2 fruit fly cellular contexts compared by ENCODE assay signal in the genomic region with DNA sequence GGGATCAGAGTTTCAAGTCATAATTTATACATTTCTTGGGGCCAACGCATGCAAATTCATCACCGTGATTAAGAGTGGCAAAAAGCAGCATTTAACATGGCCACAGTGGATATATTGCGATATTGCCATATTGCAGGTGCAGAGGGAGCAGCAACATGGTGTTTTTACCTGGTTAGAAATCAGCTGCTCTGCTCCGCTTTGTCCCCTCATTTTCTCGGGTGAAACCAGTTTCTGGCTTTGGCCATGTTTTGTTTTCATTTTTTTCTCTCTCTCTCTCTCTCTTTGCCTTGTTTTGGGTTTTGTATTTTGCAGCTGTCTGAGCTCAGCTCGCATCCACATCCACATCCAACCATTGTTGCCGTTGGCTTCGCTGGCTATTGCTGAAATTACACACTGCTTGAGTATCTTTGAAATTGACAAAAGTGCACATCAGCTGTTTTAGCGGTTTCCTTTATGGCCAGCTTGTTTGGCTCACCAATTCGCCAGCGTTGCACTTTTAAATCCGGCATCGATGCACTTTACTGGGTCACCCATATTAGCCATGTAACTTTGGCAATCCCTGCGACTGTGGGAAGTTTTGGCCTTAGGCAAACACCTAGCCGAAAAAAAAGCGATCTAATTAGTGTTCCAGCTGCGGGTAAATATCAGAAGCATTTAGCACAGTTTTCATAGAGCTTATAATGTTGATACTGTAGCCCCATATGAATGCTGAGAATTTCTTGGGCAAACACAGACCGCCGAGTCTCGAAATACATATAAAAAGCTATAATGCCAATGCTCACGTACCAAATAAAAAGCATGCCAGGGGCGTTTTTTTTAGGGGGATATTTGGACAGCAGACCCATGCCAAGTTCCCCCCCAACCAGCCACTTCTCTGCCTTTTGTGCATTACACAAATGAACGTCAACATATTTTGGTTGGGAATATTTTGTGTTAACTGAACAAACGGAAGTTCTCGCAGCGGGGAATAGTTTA.
TF ChIP-seq lines count a peak whose summit lies in the region.

No protein-coding gene starts in this region.

TF ChIP-seq in whole organism, embryonic, 481 proteins besides CTCF, POLR2A, EP300 and RAD21 (continued from another document and continues in another):
- no peak for TF ChIP-seq CG11398 (GFP tag; optimal IDR thresholded peaks at IDR 0.05; lab: Kevin White, UChicago)
- no peak for TF ChIP-seq Gug (GFP tag; IDR thresholded peaks at IDR 0.05; lab: Robert Waterston, UW)
- TF ChIP-seq CG17385 (GFP tag; optimal IDR thresholded peaks at IDR 0.05; lab: Kevin White, UChicago), result no peak
- no peak for TF ChIP-seq Stat92E (GFP tag; optimal IDR thresholded peaks at IDR 0.05; lab: Kevin White, UChicago)
- no peak for TF ChIP-seq nerfin-2 (GFP tag; IDR thresholded peaks at IDR 0.05; lab: Robert Waterston, UW; ENCODE audit: partially characterized antibody)
- TF ChIP-seq emc (GFP tag; optimal IDR thresholded peaks at IDR 0.05; lab: Kevin White, UChicago), result no peak
- TF ChIP-seq gce (GFP tag; IDR thresholded peaks at IDR 0.05; lab: Robert Waterston, UW), result no peak
- no peak for TF ChIP-seq cg (GFP tag; optimal IDR thresholded peaks at IDR 0.05; lab: Kevin White, UChicago)
- TF ChIP-seq ase (GFP tag; IDR thresholded peaks at IDR 0.05; lab: Robert Waterston, UW), result 0 out of 3 replicates have a peak, but pooled peaks have one; percentile 12
- no peak for TF ChIP-seq dpn (GFP tag; optimal IDR thresholded peaks at IDR 0.05; lab: Kevin White, UChicago)
- TF ChIP-seq Trl (optimal IDR thresholded peaks at IDR 0.05; lab: Kevin White, UChicago), result peak; percentile 31 to 40
- TF ChIP-seq Trl (GFP tag; optimal IDR thresholded peaks at IDR 0.05; lab: Kevin White, UChicago), result no peak
- no peak for TF ChIP-seq CG4404 (GFP tag; IDR thresholded peaks at IDR 0.05; lab: Robert Waterston, UW)
- TF ChIP-seq Oli (tag; optimal IDR thresholded peaks at IDR 0.05; lab: Kevin White, UChicago), result no peak
- no peak for TF ChIP-seq CG17829 (tag; optimal IDR thresholded peaks at IDR 0.05; lab: Kevin White, UChicago)
- no peak for TF ChIP-seq pan (optimal IDR thresholded peaks at IDR 0.05; lab: Kevin White, UChicago)
- no peak for TF ChIP-seq pan (GFP tag; optimal IDR thresholded peaks at IDR 0.05 in 1 of 2, IDR thresholded peaks at IDR 0.05 in 1 of 2)
- peak; percentile 23 for TF ChIP-seq CG15601 (tag; optimal IDR thresholded peaks at IDR 0.05; lab: Kevin White, UChicago)
- no peak for TF ChIP-seq CG18619 (GFP tag; optimal IDR thresholded peaks at IDR 0.05; lab: Kevin White, UChicago)
- TF ChIP-seq HHEX (GFP tag; optimal IDR thresholded peaks at IDR 0.05; lab: Kevin White, UChicago), result no peak
- no peak for TF ChIP-seq gsb-n (tag; optimal IDR thresholded peaks at IDR 0.05; lab: Kevin White, UChicago)
- TF ChIP-seq CG3995 (GFP tag; optimal IDR thresholded peaks at IDR 0.05; lab: Kevin White, UChicago), result no peak
- no peak for TF ChIP-seq disco-r (GFP tag; optimal IDR thresholded peaks at IDR 0.05; lab: Kevin White, UChicago)
- TF ChIP-seq CG1647 (GFP tag; optimal IDR thresholded peaks at IDR 0.05; lab: Kevin White, UChicago), result no peak
- TF ChIP-seq unpg (GFP tag; optimal IDR thresholded peaks at IDR 0.05; lab: Kevin White, UChicago), result peak; percentile 12
- TF ChIP-seq usp (GFP tag; optimal IDR thresholded peaks at IDR 0.05; lab: Kevin White, UChicago), result no peak
- TF ChIP-seq CG30403 (GFP tag; optimal IDR thresholded peaks at IDR 0.05; lab: Kevin White, UChicago), result no peak
- no peak for TF ChIP-seq gem (tag; optimal IDR thresholded peaks at IDR 0.05; lab: Kevin White, UChicago)
- no peak for TF ChIP-seq CG8765 (GFP tag; IDR thresholded peaks at IDR 0.05; lab: Robert Waterston, UW)
- no peak for TF ChIP-seq CG11504 (tag; optimal IDR thresholded peaks at IDR 0.05; lab: Kevin White, UChicago)
- TF ChIP-seq bbx (GFP tag; IDR thresholded peaks at IDR 0.05; lab: Robert Waterston, UW; ENCODE audit: partially characterized antibody), result no peak
- TF ChIP-seq ranshi (GFP tag; IDR thresholded peaks at IDR 0.05; lab: Robert Waterston, UW), result no peak
- no peak for TF ChIP-seq NC2β (GFP tag; optimal IDR thresholded peaks at IDR 0.05; lab: Kevin White, UChicago)
- peak; percentile 46 for TF ChIP-seq sob (GFP tag; IDR thresholded peaks at IDR 0.05; lab: Robert Waterston, UW)
- TF ChIP-seq CG5953 (GFP tag; IDR thresholded peaks at IDR 0.05; lab: Robert Waterston, UW), result peak; percentile 55; the same call in 1 of the 2 replicates
- no peak for TF ChIP-seq da (GFP tag; optimal IDR thresholded peaks at IDR 0.05; lab: Kevin White, UChicago)
- no peak for TF ChIP-seq unc-4 (GFP tag; IDR thresholded peaks at IDR 0.05; lab: Robert Waterston, UW; ENCODE audit: partially characterized antibody)
- TF ChIP-seq CG12391 (tag; optimal IDR thresholded peaks at IDR 0.05; lab: Kevin White, UChicago), result no peak
- TF ChIP-seq CG14667 (GFP tag; IDR thresholded peaks at IDR 0.05; lab: Robert Waterston, UW), result no peak
- no peak for TF ChIP-seq CG11085 (GFP tag; IDR thresholded peaks at IDR 0.05; lab: Robert Waterston, UW)
- TF ChIP-seq Opbp (GFP tag; IDR thresholded peaks at IDR 0.05; lab: Robert Waterston, UW; ENCODE audit: partially characterized antibody), result no peak
- TF ChIP-seq CG10321 (GFP tag; IDR thresholded peaks at IDR 0.05; lab: Robert Waterston, UW), result no peak
- no peak for TF ChIP-seq CG18011 (GFP tag; optimal IDR thresholded peaks at IDR 0.05; lab: Kevin White, UChicago)
- TF ChIP-seq Dll (GFP tag; IDR thresholded peaks at IDR 0.05; lab: Robert Waterston, UW; ENCODE audit: partially characterized antibody), result no peak
- no peak for TF ChIP-seq trh (GFP tag; optimal IDR thresholded peaks at IDR 0.05; lab: Kevin White, UChicago)
- no peak for TF ChIP-seq Sox102F (GFP tag; optimal IDR thresholded peaks at IDR 0.05; lab: Kevin White, UChicago)
- no peak for TF ChIP-seq Antp (GFP tag; optimal IDR thresholded peaks at IDR 0.05; lab: Kevin White, UChicago)
- no peak for TF ChIP-seq CG17186 (GFP tag; optimal IDR thresholded peaks at IDR 0.05; lab: Kevin White, UChicago)
- no peak for TF ChIP-seq CG10274 (GFP tag; optimal IDR thresholded peaks at IDR 0.05; lab: Kevin White, UChicago)
- no peak for TF ChIP-seq CG30431 (GFP tag; optimal IDR thresholded peaks at IDR 0.05; lab: Kevin White, UChicago)
- no peak for TF ChIP-seq CG7556 (GFP tag; optimal IDR thresholded peaks at IDR 0.05; lab: Kevin White, UChicago)
- TF ChIP-seq Neu2 (GFP tag; optimal IDR thresholded peaks at IDR 0.05; lab: Kevin White, UChicago; ENCODE audit: borderline replicate concordance), result no peak
- TF ChIP-seq CG1832 (GFP tag; optimal IDR thresholded peaks at IDR 0.05; lab: Kevin White, UChicago), result no peak
- TF ChIP-seq tna (GFP tag; IDR thresholded peaks at IDR 0.05; lab: Robert Waterston, UW; ENCODE audit: partially characterized antibody), result no peak
- TF ChIP-seq CG10543 (GFP tag; optimal IDR thresholded peaks at IDR 0.05; lab: Kevin White, UChicago), result peak; percentile 25
- TF ChIP-seq btn (GFP tag; optimal IDR thresholded peaks at IDR 0.05; lab: Kevin White, UChicago), result no peak
- no peak for TF ChIP-seq Hand (GFP tag; optimal IDR thresholded peaks at IDR 0.05; lab: Kevin White, UChicago)
- no peak for TF ChIP-seq Fer1 (GFP tag; optimal IDR thresholded peaks at IDR 0.05; lab: Kevin White, UChicago)
- no peak for TF ChIP-seq ind (GFP tag; optimal IDR thresholded peaks at IDR 0.05; lab: Kevin White, UChicago)
- TF ChIP-seq gsb (GFP tag; IDR thresholded peaks at IDR 0.05; lab: Robert Waterston, UW), result 0 out of 2 replicates have a peak, but pooled peaks have one; percentile 26
- TF ChIP-seq repo (GFP tag; optimal IDR thresholded peaks at IDR 0.05; lab: Kevin White, UChicago), result no peak

TF ChIP-seq in whole organism, prepupa, 60 proteins besides CTCF, POLR2A, EP300 and RAD21 (continued from another document):
- no peak for TF ChIP-seq Eip93F (GFP tag; optimal IDR thresholded peaks at IDR 0.05; lab: Kevin White, UChicago)
- no peak for TF ChIP-seq CG1621 (tag; optimal IDR thresholded peaks at IDR 0.05; lab: Kevin White, UChicago)
- TF ChIP-seq fkh (GFP tag; optimal IDR thresholded peaks at IDR 0.05; lab: Kevin White, UChicago), result peak; percentile 82
- peak; percentile 45; the same call in 2 of the 3 replicates for TF ChIP-seq CG8119 (GFP tag; IDR thresholded peaks at IDR 0.05; lab: Robert Waterston, UW)
- TF ChIP-seq Lpt (GFP tag; optimal IDR thresholded peaks at IDR 0.05; lab: Kevin White, UChicago), result peak; percentile 56
- TF ChIP-seq CG32006 (GFP tag; optimal IDR thresholded peaks at IDR 0.05; lab: Kevin White, UChicago), result no peak
- peak; percentile 64 for TF ChIP-seq Eip78C (GFP tag; lab: Kevin White, UChicago)
- TF ChIP-seq acj6 (GFP tag; optimal IDR thresholded peaks at IDR 0.05; lab: Kevin White, UChicago), result no peak
- TF ChIP-seq spab (GFP tag; optimal IDR thresholded peaks at IDR 0.05; lab: Kevin White, UChicago), result peak; percentile 47
- no peak for TF ChIP-seq achi (GFP tag; optimal IDR thresholded peaks at IDR 0.05; lab: Kevin White, UChicago)
- peak; percentile 68 for TF ChIP-seq CG6808 (GFP tag; optimal IDR thresholded peaks at IDR 0.05; lab: Kevin White, UChicago)
- no peak for TF ChIP-seq CG6792 (GFP tag; optimal IDR thresholded peaks at IDR 0.05; lab: Kevin White, UChicago)
- TF ChIP-seq CG6276 (GFP tag; optimal IDR thresholded peaks at IDR 0.05; lab: Kevin White, UChicago), result peak; percentile 50
- peak; percentile 20 for TF ChIP-seq CG9139 (GFP tag; optimal IDR thresholded peaks at IDR 0.05; lab: Kevin White, UChicago)
